Worm (Caenorhabditis elegans): ENCODE measurements around the gene kynu-1.
A peak's percentile ranks its signal among the peaks of the same experiment; 100 is the strongest.

The kynu-1 gene

ce11 chrX:6097551-6097950 is 11.6 kb downstream of the kynu-1 start, which contains the start of gene C15H9.4:
Gene C15H9.4, plus strand, starts transcription at chrX:6097643.
- peak; percentile 64; the same call in 1 of the 2 replicates for TF ChIP-seq tab-1 (GFP tag; IDR thresholded peaks at IDR 0.05)
- TF ChIP-seq T22C8.4 (GFP tag; IDR thresholded peaks at IDR 0.05) = no peak
- 0 out of 2 replicates have a peak, but pooled peaks have one; percentile 28 for TF ChIP-seq flt-1 (GFP tag; IDR thresholded peaks at IDR 0.05)
- peak; percentile 40 for TF ChIP-seq cog-1 (tag; optimal IDR thresholded peaks at IDR 0.05)
- TF ChIP-seq ztf-23 (GFP tag; IDR thresholded peaks at IDR 0.05) = peak; percentile 53; the same call in 1 of the 2 replicates

ce11 chrX:6093046-6093445 is 16.1 kb downstream of the kynu-1 start, which contains the start of gene C15H9.5:
Gene C15H9.5, plus strand, starts transcription at chrX:6093300.
- TF ChIP-seq cog-1 (tag; optimal IDR thresholded peaks at IDR 0.05) (no peak), tab-1 (GFP tag; IDR thresholded peaks at IDR 0.05) (no peak), ref-1 (GFP tag; conservative IDR thresholded peaks at IDR 0.05) (no peak), med-1 (GFP tag; optimal IDR thresholded peaks at IDR 0.05; ENCODE audit: insufficient read depth) (no peak), klf-2 (GFP tag; conservative IDR thresholded peaks at IDR 0.05) (no peak), ztf-29 (GFP tag; IDR thresholded peaks at IDR 0.05) (no peak), ztf-23 (GFP tag; IDR thresholded peaks at IDR 0.05) (no peak), flt-1 (GFP tag; IDR thresholded peaks at IDR 0.05) (no peak), T22C8.4 (GFP tag; IDR thresholded peaks at IDR 0.05) (no peak)

- TF ChIP-seq ref-1 (GFP tag; conservative IDR thresholded peaks at IDR 0.05) (no peak), ztf-23 (GFP tag; IDR thresholded peaks at IDR 0.05) (no peak), klf-2 (GFP tag; conservative IDR thresholded peaks at IDR 0.05) (no peak), ztf-29 (GFP tag; IDR thresholded peaks at IDR 0.05) (no peak), med-1 (GFP tag; optimal IDR thresholded peaks at IDR 0.05; ENCODE audit: insufficient read depth) (no peak), cog-1 (tag; optimal IDR thresholded peaks at IDR 0.05) (no peak), T22C8.4 (GFP tag; IDR thresholded peaks at IDR 0.05) (no peak), flt-1 (GFP tag; IDR thresholded peaks at IDR 0.05) (no peak), tab-1 (GFP tag; IDR thresholded peaks at IDR 0.05) (no peak)
These were observed 16.6 kb downstream of the kynu-1 start for ce11 chrX:6092533-6092932.

ce11 chrX:6091967-6092366 is 17.2 kb downstream of the kynu-1 start, which contains the start of gene hsp-3:
Gene hsp-3, minus strand, starts transcription at chrX:6092124.
- TF ChIP-seq ztf-23 (GFP tag; IDR thresholded peaks at IDR 0.05) (peak; percentile 70; the same call in 1 of the 2 replicates), T22C8.4 (GFP tag; IDR thresholded peaks at IDR 0.05) (no peak), cog-1 (tag; optimal IDR thresholded peaks at IDR 0.05) (peak; percentile 82), tab-1 (GFP tag; IDR thresholded peaks at IDR 0.05) (0 out of 2 replicates have a peak, but pooled peaks have one; percentile 14), ztf-29 (GFP tag; IDR thresholded peaks at IDR 0.05) (no peak), flt-1 (GFP tag; IDR thresholded peaks at IDR 0.05) (peak; percentile 91)

- TF ChIP-seq ztf-29 (GFP tag; IDR thresholded peaks at IDR 0.05) = no peak
- no peak for TF ChIP-seq T22C8.4 (GFP tag; IDR thresholded peaks at IDR 0.05)
- TF ChIP-seq cog-1 (tag; optimal IDR thresholded peaks at IDR 0.05) = no peak
- TF ChIP-seq ref-1 (GFP tag; conservative IDR thresholded peaks at IDR 0.05) = no peak
- no peak for TF ChIP-seq klf-2 (GFP tag; conservative IDR thresholded peaks at IDR 0.05)
- no peak for TF ChIP-seq tab-1 (GFP tag; IDR thresholded peaks at IDR 0.05)
- no peak for TF ChIP-seq med-1 (GFP tag; optimal IDR thresholded peaks at IDR 0.05; ENCODE audit: insufficient read depth)
- no peak for TF ChIP-seq ztf-23 (GFP tag; IDR thresholded peaks at IDR 0.05)
- no peak for TF ChIP-seq flt-1 (GFP tag; IDR thresholded peaks at IDR 0.05)
These were observed 18.4 kb downstream of the kynu-1 start for ce11 chrX:6090779-6091178.

ce11 chrX:6088718-6089117 is 20.4 kb downstream of the kynu-1 start:
- TF ChIP-seq klf-2 (GFP tag; conservative IDR thresholded peaks at IDR 0.05) (no peak), ref-1 (GFP tag; conservative IDR thresholded peaks at IDR 0.05) (no peak), ztf-23 (GFP tag; IDR thresholded peaks at IDR 0.05) (no peak), med-1 (GFP tag; optimal IDR thresholded peaks at IDR 0.05; ENCODE audit: insufficient read depth) (no peak), ztf-29 (GFP tag; IDR thresholded peaks at IDR 0.05) (no peak), cog-1 (tag; optimal IDR thresholded peaks at IDR 0.05) (no peak), T22C8.4 (GFP tag; IDR thresholded peaks at IDR 0.05) (no peak), tab-1 (GFP tag; IDR thresholded peaks at IDR 0.05) (no peak), flt-1 (GFP tag; IDR thresholded peaks at IDR 0.05) (no peak)

ce11 chrX:6087676-6088075 is 21.5 kb downstream of the kynu-1 start, which contains the start of gene C45B2.8:
Gene C45B2.8, plus strand, starts transcription at chrX:6087976.
- TF ChIP-seq T22C8.4 (GFP tag; IDR thresholded peaks at IDR 0.05) (no peak), klf-2 (GFP tag; conservative IDR thresholded peaks at IDR 0.05) (no peak), cog-1 (tag; optimal IDR thresholded peaks at IDR 0.05) (no peak)

- TF ChIP-seq cog-1 (tag; optimal IDR thresholded peaks at IDR 0.05) = no peak
- no peak for TF ChIP-seq ztf-23 (GFP tag; IDR thresholded peaks at IDR 0.05)
These were observed 23.3 kb downstream of the kynu-1 start, which contains the start of gene C45B2.1 for ce11 chrX:6085824-6086223. Gene C45B2.1, plus strand, starts transcription at chrX:6086124.

ce11 chrX:6084439-6084838 is 24.7 kb downstream of the kynu-1 start, which contains the start of gene C45B2.2:
Gene C45B2.2, plus strand, starts transcription at chrX:6084739.
- TF ChIP-seq ref-1 (GFP tag; conservative IDR thresholded peaks at IDR 0.05) (no peak), ztf-29 (GFP tag; IDR thresholded peaks at IDR 0.05) (no peak), klf-2 (GFP tag; conservative IDR thresholded peaks at IDR 0.05) (no peak), med-1 (GFP tag; optimal IDR thresholded peaks at IDR 0.05; ENCODE audit: insufficient read depth) (no peak), tab-1 (GFP tag; IDR thresholded peaks at IDR 0.05) (no peak), cog-1 (tag; optimal IDR thresholded peaks at IDR 0.05) (no peak), T22C8.4 (GFP tag; IDR thresholded peaks at IDR 0.05) (no peak), ztf-23 (GFP tag; IDR thresholded peaks at IDR 0.05) (no peak), flt-1 (GFP tag; IDR thresholded peaks at IDR 0.05) (no peak)

- TF ChIP-seq ref-1 (GFP tag; conservative IDR thresholded peaks at IDR 0.05) = no peak
These were observed 26.5 kb downstream of the kynu-1 start, which contains the start of gene C45B2.3 for ce11 chrX:6082660-6083059. Gene C45B2.3, plus strand, starts transcription at chrX:6082960.
